Fruit fly (Drosophila melanogaster): ENCODE data around the gene CtsF.

CtsF gene

dm6 chr3R:5251243-5251865 lies at the start of gene CtsF:
Gene CtsF, minus strand, starts transcription at chr3R:5251745.
- TF ChIP-seq OdsH (GFP tag; optimal IDR thresholded peaks at IDR 0.05) (peak; percentile 45), Sp1 (GFP tag; optimal IDR thresholded peaks at IDR 0.05) (peak; percentile 58), Rel (GFP tag; optimal IDR thresholded peaks at IDR 0.05) (no peak), Rel (tag; optimal IDR thresholded peaks at IDR 0.05) (peak; percentile 92), Dif (GFP tag; optimal IDR thresholded peaks at IDR 0.05; ENCODE audit: partially characterized antibody) (no peak), Vsx2 (GFP tag; optimal IDR thresholded peaks at IDR 0.05; ENCODE audit: partially characterized antibody) (no peak), HLH106 (tag; optimal IDR thresholded peaks at IDR 0.05) (peak; percentile 21), sage (GFP tag; optimal IDR thresholded peaks at IDR 0.05) (no peak), sv (GFP tag; optimal IDR thresholded peaks at IDR 0.05) (peak; percentile 13), fru (GFP tag; optimal IDR thresholded peaks at IDR 0.05) (peak; percentile 15), CrebA (GFP tag; optimal IDR thresholded peaks at IDR 0.05; ENCODE audit: borderline replicate concordance) (no peak), N (GFP tag; optimal IDR thresholded peaks at IDR 0.05) (peak; percentile 15), Abd-B (GFP tag; optimal IDR thresholded peaks at IDR 0.05) (peak; percentile 23), foxo (GFP tag; optimal IDR thresholded peaks at IDR 0.05) (peak in 1 of 2 experiments; percentile 32), rgr (GFP tag; optimal IDR thresholded peaks at IDR 0.05) (peak; percentile 21), Hr78 (GFP tag; optimal IDR thresholded peaks at IDR 0.05) (no peak), br (GFP tag; optimal IDR thresholded peaks at IDR 0.05) (peak; percentile 63), psq (GFP tag; optimal IDR thresholded peaks at IDR 0.05) (peak; percentile 17), lola (GFP tag; optimal IDR thresholded peaks at IDR 0.05) (no peak), GATAd (GFP tag; optimal IDR thresholded peaks at IDR 0.05) (no peak), Myc (optimal IDR thresholded peaks at IDR 0.05) (peak; percentile 29), brk (GFP tag; optimal IDR thresholded peaks at IDR 0.05) (peak; percentile 0), h (GFP tag; optimal IDR thresholded peaks at IDR 0.05) (peak; percentile 60)

dm6 chr3R:5300620-5301019 lies 49.1 kb upstream of the CtsF start:
- TF ChIP-seq Rel (GFP tag; optimal IDR thresholded peaks at IDR 0.05): no peak
- TF ChIP-seq Rel (tag; optimal IDR thresholded peaks at IDR 0.05): peak; percentile 19
- no peak for TF ChIP-seq Hr78 (GFP tag; optimal IDR thresholded peaks at IDR 0.05)
- peak; percentile 18 for TF ChIP-seq br (GFP tag; optimal IDR thresholded peaks at IDR 0.05)
- peak; percentile 5 for TF ChIP-seq OdsH (GFP tag; optimal IDR thresholded peaks at IDR 0.05)
- no peak for TF ChIP-seq ey (GFP tag; optimal IDR thresholded peaks at IDR 0.05)

dm6 chr3R:5299569-5300195 lies 48.1 kb upstream of the CtsF start, which contains the start of gene Tim17b1:
Gene Tim17b1, plus strand, starts transcription at chr3R:5300145.
- TF ChIP-seq Rel (GFP tag; optimal IDR thresholded peaks at IDR 0.05) (no peak), Rel (tag; optimal IDR thresholded peaks at IDR 0.05) (peak; percentile 38), Hr78 (GFP tag; optimal IDR thresholded peaks at IDR 0.05) (no peak)

- no peak for TF ChIP-seq Jra (GFP tag; optimal IDR thresholded peaks at IDR 0.05)
- TF ChIP-seq foxo (GFP tag; optimal IDR thresholded peaks at IDR 0.05): peak in 1 of 2 experiments; percentile 66
- TF ChIP-seq Myc (optimal IDR thresholded peaks at IDR 0.05): peak; percentile 68
- no peak for TF ChIP-seq Hr78 (GFP tag; optimal IDR thresholded peaks at IDR 0.05)
- TF ChIP-seq h (GFP tag; optimal IDR thresholded peaks at IDR 0.05): peak; percentile 61
- TF ChIP-seq usp (GFP tag; optimal IDR thresholded peaks at IDR 0.05): no peak
- TF ChIP-seq tai (GFP tag; optimal IDR thresholded peaks at IDR 0.05): peak; percentile 56
- no peak for TF ChIP-seq pan (optimal IDR thresholded peaks at IDR 0.05)
- no peak for TF ChIP-seq Rel (GFP tag; optimal IDR thresholded peaks at IDR 0.05)
- TF ChIP-seq Rel (tag; optimal IDR thresholded peaks at IDR 0.05): no peak
- TF ChIP-seq Hr83 (GFP tag; optimal IDR thresholded peaks at IDR 0.05; ENCODE audit: poor library complexity, severe bottlenecking): peak; percentile 71
- TF ChIP-seq CG32264 (GFP tag; optimal IDR thresholded peaks at IDR 0.05): no peak
- peak; percentile 47 for TF ChIP-seq fru (GFP tag; optimal IDR thresholded peaks at IDR 0.05)
- TF ChIP-seq Sp1 (GFP tag; optimal IDR thresholded peaks at IDR 0.05): no peak
- no peak for TF ChIP-seq brk (GFP tag; optimal IDR thresholded peaks at IDR 0.05)
- TF ChIP-seq Hnf4 (GFP tag; optimal IDR thresholded peaks at IDR 0.05): peak; percentile 64
- no peak for TF ChIP-seq Abd-B (GFP tag; optimal IDR thresholded peaks at IDR 0.05)
- TF ChIP-seq dsf (GFP tag; optimal IDR thresholded peaks at IDR 0.05; ENCODE audit: borderline replicate concordance): peak; percentile 8
- no peak for TF ChIP-seq woc (GFP tag; optimal IDR thresholded peaks at IDR 0.05)
- TF ChIP-seq Dif (GFP tag; optimal IDR thresholded peaks at IDR 0.05; ENCODE audit: partially characterized antibody): no peak
- TF ChIP-seq rgr (GFP tag; optimal IDR thresholded peaks at IDR 0.05): peak; percentile 75
- TF ChIP-seq N (GFP tag; optimal IDR thresholded peaks at IDR 0.05): no peak
- TF ChIP-seq sage (GFP tag; optimal IDR thresholded peaks at IDR 0.05): no peak
- TF ChIP-seq GATAd (GFP tag; optimal IDR thresholded peaks at IDR 0.05): no peak
- no peak for TF ChIP-seq HLH106 (tag; optimal IDR thresholded peaks at IDR 0.05)
- TF ChIP-seq CG9705 (GFP tag; optimal IDR thresholded peaks at IDR 0.05): no peak
- no peak for TF ChIP-seq dl (GFP tag; optimal IDR thresholded peaks at IDR 0.05; ENCODE audit: insufficient read depth in 1 of 2, partially characterized antibody in 2 of 2)
- TF ChIP-seq Dfd (GFP tag; optimal IDR thresholded peaks at IDR 0.05): no peak
- no peak for TF ChIP-seq Vsx2 (GFP tag; optimal IDR thresholded peaks at IDR 0.05; ENCODE audit: partially characterized antibody)
- peak; percentile 21 for TF ChIP-seq dmrt93B (GFP tag; optimal IDR thresholded peaks at IDR 0.05)
- TF ChIP-seq lola (GFP tag; optimal IDR thresholded peaks at IDR 0.05): no peak
- peak; percentile 49 for TF ChIP-seq sv (GFP tag; optimal IDR thresholded peaks at IDR 0.05)
- peak; percentile 46 for TF ChIP-seq br (GFP tag; optimal IDR thresholded peaks at IDR 0.05)
- TF ChIP-seq psq (GFP tag; optimal IDR thresholded peaks at IDR 0.05): peak; percentile 24
- TF ChIP-seq CrebA (GFP tag; optimal IDR thresholded peaks at IDR 0.05; ENCODE audit: borderline replicate concordance): no peak
These were observed 47.2 kb upstream of the CtsF start for dm6 chr3R:5298599-5299307.

Measured in whole organism, wandering third instar larva.